Worm (Caenorhabditis elegans): ENCODE data around the gene adm-4.

DNA sequence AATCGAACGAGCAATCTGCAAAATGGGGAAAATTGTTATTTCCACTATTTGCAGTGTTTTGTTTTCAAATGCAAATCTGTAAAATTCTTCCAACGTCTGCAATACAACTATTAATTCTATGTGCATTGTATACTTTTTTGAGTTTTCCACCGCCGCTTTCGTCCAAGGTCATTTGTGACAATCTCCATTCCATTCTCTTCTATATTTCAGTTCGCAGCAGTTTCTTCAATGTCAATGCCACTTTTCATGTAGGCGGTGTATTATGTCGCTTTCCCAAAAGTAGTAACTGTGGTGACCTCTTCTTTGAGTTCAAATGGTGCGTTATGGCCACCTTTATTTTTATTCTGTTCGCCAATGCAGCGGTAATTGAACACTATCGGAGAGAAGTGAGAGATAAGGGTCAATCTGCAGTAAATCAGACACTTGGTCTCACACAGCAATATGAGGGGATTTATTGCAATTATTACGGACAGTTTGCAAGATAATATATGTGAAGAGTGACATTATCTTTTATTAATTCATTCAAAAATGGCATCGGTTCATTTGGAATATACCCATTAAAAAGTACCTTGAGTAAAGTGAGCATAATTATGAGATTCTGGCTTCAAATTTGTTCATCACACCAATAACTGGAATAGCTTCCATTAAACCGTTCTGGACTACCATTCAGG lies 28.6 kb upstream of the adm-4 start:
- no peak for TF ChIP-seq lin-26 (GFP tag; IDR thresholded peaks at IDR 0.05)
- TF ChIP-seq rcor-1 (GFP tag; IDR thresholded peaks at IDR 0.05): no peak
- TF ChIP-seq nfya-1 (tag; optimal IDR thresholded peaks at IDR 0.05; ENCODE audit: borderline replicate concordance, insufficient read depth): no peak
- no peak for TF ChIP-seq unc-130 (GFP tag; optimal IDR thresholded peaks at IDR 0.05)
- no peak for TF ChIP-seq ccch-3 (GFP tag; optimal IDR thresholded peaks at IDR 0.05)
- no peak for TF ChIP-seq egl-18 (GFP tag; IDR thresholded peaks at IDR 0.05)
- TF ChIP-seq dpl-1 (GFP tag; optimal IDR thresholded peaks at IDR 0.05): no peak
- TF ChIP-seq tbp1 (GFP tag; optimal IDR thresholded peaks at IDR 0.05): no peak
- TF ChIP-seq madf-6 (GFP tag; IDR thresholded peaks at IDR 0.05): no peak
- no peak for TF ChIP-seq lin-40 (tag; optimal IDR thresholded peaks at IDR 0.05)
- no peak for TF ChIP-seq nhr-27 (tag; optimal IDR thresholded peaks at IDR 0.05)
- no peak for TF ChIP-seq ztf-18 (tag; optimal IDR thresholded peaks at IDR 0.05)
- TF ChIP-seq ztf-25 (GFP tag; IDR thresholded peaks at IDR 0.05): no peak
- no peak for TF ChIP-seq Y95B8A.8 (GFP tag; IDR thresholded peaks at IDR 0.05)

Measured in whole organism, young adult.